Fruit fly (Drosophila melanogaster): ENCODE data around the gene PIG-P.

DNA sequence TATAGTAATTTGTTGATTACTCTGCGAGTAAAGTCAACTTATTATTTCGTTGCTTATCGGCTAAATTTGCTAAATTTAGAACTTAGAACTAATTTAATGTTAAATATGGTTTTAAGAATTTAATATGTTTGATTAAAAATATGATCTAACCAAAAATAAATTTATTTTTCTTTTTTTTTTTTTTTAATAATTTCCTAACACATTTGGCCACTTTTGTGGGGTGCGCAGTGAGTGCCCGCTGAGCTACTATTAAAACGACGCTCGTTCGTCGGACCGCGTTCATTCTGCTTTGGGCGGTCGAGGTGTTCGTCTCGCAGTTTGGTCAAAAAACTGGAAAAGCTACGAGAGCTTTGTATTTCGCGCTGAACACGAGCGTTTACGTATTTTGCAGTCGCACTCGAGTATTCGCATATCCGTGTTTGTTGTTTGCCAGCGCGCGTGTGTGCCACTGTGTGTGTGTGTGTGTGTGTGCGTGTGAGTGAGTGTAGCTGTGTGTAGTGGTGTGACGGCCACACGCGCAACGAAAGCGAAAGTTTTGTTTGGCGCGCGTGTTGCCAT, 48.7 kb upstream of the PIG-P start, which contains the start of gene Cipc:
- TF ChIP-seq CG16779 (tag; optimal IDR thresholded peaks at IDR 0.05) (peak; percentile 49), CG6808 (GFP tag; optimal IDR thresholded peaks at IDR 0.05) (peak; percentile 39), CG3032 (tag; optimal IDR thresholded peaks at IDR 0.05) (peak; percentile 43), dsx (GFP tag; optimal IDR thresholded peaks at IDR 0.05; ENCODE audit: poor library complexity, severe bottlenecking) (peak; percentile 30), Met (GFP tag; optimal IDR thresholded peaks at IDR 0.05) (no peak), achi (GFP tag; optimal IDR thresholded peaks at IDR 0.05) (peak; percentile 81), Hr39 (GFP tag; optimal IDR thresholded peaks at IDR 0.05) (no peak), lz (GFP tag; optimal IDR thresholded peaks at IDR 0.05) (peak; percentile 6), CG6792 (GFP tag; optimal IDR thresholded peaks at IDR 0.05) (peak; percentile 27), OdsH (GFP tag; optimal IDR thresholded peaks at IDR 0.05) (peak; percentile 26), CG7368 (GFP tag; optimal IDR thresholded peaks at IDR 0.05) (peak; percentile 66), dac (GFP tag; optimal IDR thresholded peaks at IDR 0.05) (peak; percentile 50), CG1621 (tag; optimal IDR thresholded peaks at IDR 0.05) (peak; percentile 45), Blimp-1 (GFP tag; optimal IDR thresholded peaks at IDR 0.05) (peak; percentile 97)
